Fruit fly (Drosophila melanogaster) whole organism, embryonic: Measurements from ENCODE around the gene CG8349.

Experiments used
- Abd-B ChIP-seq: fragments of 200-800 bp; sonication (Bioruptor generic); optimal IDR thresholded peaks from 2 replicates; lab custom pipeline; 2018; ENCODE audit warnings: missing biosample characterization, mild to moderate bottlenecking, missing genetic modification characterization, moderate library complexity
- Asciz ChIP-seq: fragments of 200-800 bp; sonication (Bioruptor generic); optimal IDR thresholded peaks from 2 replicates; lab custom pipeline; 2017; ENCODE audit warnings: missing biosample characterization, mild to moderate bottlenecking, missing genetic modification characterization, missing genetic modification reagents
- CG10147 ChIP-seq: fragments of 200-800 bp; sonication (Bioruptor generic); optimal IDR thresholded peaks from 2 replicates; lab custom pipeline; 2019; ENCODE audit warnings: missing biosample characterization, mild to moderate bottlenecking, missing genetic modification characterization, moderate library complexity
- CG11695 ChIP-seq: fragments of 200-800 bp; sonication (Bioruptor generic); IDR thresholded peaks from 3 replicates; pipeline ENCODE4 v1.3.6; 2022; ENCODE audit warnings: missing biosample characterization, missing genetic modification characterization
- CG12236 ChIP-seq: fragments of 200-800 bp; sonication (Bioruptor generic); optimal IDR thresholded peaks from 2 replicates; lab custom pipeline; 2016; ENCODE audit warnings: missing biosample characterization, missing genetic modification characterization
- CG12659 ChIP-seq: fragments of 200-800 bp; sonication (Bioruptor generic); optimal IDR thresholded peaks from 3 replicates; lab custom pipeline; 2017; ENCODE audit warnings: mild to moderate bottlenecking, missing biosample characterization, missing genetic modification reagents, missing genetic modification characterization
- CG16779 ChIP-seq: fragments of 200-800 bp; sonication (Bioruptor generic); IDR thresholded peaks from 2 replicates; pipeline ENCODE4 v1.3.6; 2022; ENCODE audit warnings: missing biosample characterization, missing genetic modification characterization
- CG16863 ChIP-seq: fragments of 200-800 bp; sonication (Bioruptor generic); optimal IDR thresholded peaks from 3 replicates; lab custom pipeline; 2016; ENCODE audit warnings: missing biosample characterization, missing genetic modification characterization
- CG17802 ChIP-seq: fragments of 200-800 bp; sonication (Bioruptor generic); optimal IDR thresholded peaks from 2 replicates; lab custom pipeline; 2018; ENCODE audit warnings: missing biosample characterization, mild to moderate bottlenecking, missing genetic modification characterization, moderate library complexity
- CG18011 ChIP-seq: fragments of 200-800 bp; sonication (Bioruptor generic); optimal IDR thresholded peaks from 2 replicates; lab custom pipeline; 2017; ENCODE audit warnings: missing biosample characterization, missing genetic modification characterization, mild to moderate bottlenecking, moderate library complexity, missing genotype
- CG3726 ChIP-seq: fragments of 200-800 bp; sonication (Bioruptor generic); IDR thresholded peaks from 3 replicates; pipeline ENCODE4, ENCODE4 v1.3.6; 2022; ENCODE audit warnings: missing biosample characterization, missing genetic modification characterization
- CG43689 ChIP-seq: fragments of 200-800 bp; sonication (Bioruptor generic); IDR thresholded peaks from 2 replicates; pipeline ENCODE4 v1.3.6; 2022; ENCODE audit warnings: missing biosample characterization, missing genetic modification characterization
- CG6254 ChIP-seq: fragments of 200-800 bp; sonication (Bioruptor generic); optimal IDR thresholded peaks from 3 replicates; lab custom pipeline; 2017; ENCODE audit warnings: mild to moderate bottlenecking, missing biosample characterization, missing genetic modification reagents, missing genetic modification characterization
- CG6765 ChIP-seq: fragments of 200-800 bp; sonication (Bioruptor generic); optimal IDR thresholded peaks from 3 replicates; lab custom pipeline; 2017; ENCODE audit warnings: missing biosample characterization, mild to moderate bottlenecking, missing genetic modification characterization
- CG7963 ChIP-seq: fragments of 200-800 bp; sonication (Bioruptor generic); IDR thresholded peaks from 3 replicates; pipeline ENCODE4 v1.3.6; 2022; ENCODE audit warnings: missing biosample characterization, missing genetic modification characterization; ENCODE audit not compliant: partially characterized antibody
- CG8388 ChIP-seq: fragments of 200-800 bp; sonication (Bioruptor generic); optimal IDR thresholded peaks from 2 replicates; lab custom pipeline; 2019; ENCODE audit warnings: missing biosample characterization, mild to moderate bottlenecking, missing genetic modification characterization, moderate library complexity
- CG8765 ChIP-seq: fragments of 200-800 bp; sonication (Bioruptor generic); IDR thresholded peaks from 2 replicates; pipeline ENCODE4 v1.3.6; 2022; ENCODE audit warnings: missing biosample characterization, missing genetic modification characterization
- CG9876 ChIP-seq: fragments of 200-800 bp; sonication (Bioruptor generic); optimal IDR thresholded peaks from 2 replicates; lab custom pipeline; 2016; ENCODE audit warnings: missing biosample characterization, missing genetic modification characterization
- D ChIP-seq, 2 experiments: fragments of 200-800 bp in 1 of 2; fragments of >200 bp in 1 of 2; sonication (Bioruptor generic) in 1 of 2; optimal IDR thresholded peaks; 2 replicates in 1 of 2; 3 replicates in 1 of 2; lab custom pipeline; 2017; ENCODE audit warnings: mild to moderate bottlenecking in 1 of 2, missing biosample characterization in 1 of 2, missing genetic modification characterization in 1 of 2, missing genetic modification reagents in 1 of 2
- Dad ChIP-seq: fragments of 200-800 bp; sonication (Bioruptor generic); optimal IDR thresholded peaks from 3 replicates; lab custom pipeline; 2016; ENCODE audit warnings: missing biosample characterization, missing genetic modification characterization
- Dip3 ChIP-seq: fragments of 200-800 bp; sonication (Bioruptor generic); optimal IDR thresholded peaks from 3 replicates; lab custom pipeline; 2016; ENCODE audit warnings: missing biosample characterization, missing genetic modification characterization
- E2f2 ChIP-seq: fragments of 200-800 bp; sonication (Bioruptor generic); IDR thresholded peaks from 2 replicates; pipeline ENCODE4 v1.3.6; 2022; ENCODE audit warnings: missing biosample characterization, missing genetic modification characterization
- Gug ChIP-seq: fragments of 200-800 bp; sonication (Bioruptor generic); IDR thresholded peaks from 4 replicates; pipeline ENCODE4 v1.3.6; 2022; ENCODE audit warnings: missing biosample characterization, missing genetic modification characterization
- Kr ChIP-seq: fragments of 200-800 bp; sonication (Bioruptor generic); optimal IDR thresholded peaks from 2 replicates; lab custom pipeline; 2017; ENCODE audit warnings: missing biosample characterization, mild to moderate bottlenecking, missing genetic modification characterization
- Lpt ChIP-seq: fragments of >200 bp; optimal IDR thresholded peaks from 2 replicates; lab custom pipeline; 2018; ENCODE audit warnings: missing biosample characterization, missing genetic modification characterization
- NC2α ChIP-seq: fragments of 200-800 bp; sonication (Bioruptor generic); optimal IDR thresholded peaks from 2 replicates; lab custom pipeline; 2016; ENCODE audit warnings: missing biosample characterization, missing genetic modification characterization
- NK7.1 ChIP-seq: fragments of 200-800 bp; sonication (Bioruptor generic); optimal IDR thresholded peaks from 3 replicates; lab custom pipeline; 2016; ENCODE audit warnings: missing biosample characterization, missing genetic modification characterization
- Pdp1 ChIP-seq, 2 experiments: fragments of 200-800 bp; sonication (Bioruptor generic); optimal IDR thresholded peaks; 3 replicates each; lab custom pipeline; 2016; ENCODE audit warnings: missing biosample characterization in 2 of 2, missing genetic modification characterization in 2 of 2, mild to moderate bottlenecking in 1 of 2, moderate library complexity in 1 of 2
- ase ChIP-seq: fragments of 200-800 bp; sonication (Bioruptor generic); IDR thresholded peaks from 3 replicates; pipeline ENCODE4 v1.3.6; 2022; ENCODE audit warnings: missing biosample characterization, missing genetic modification characterization
- br ChIP-seq: fragments of >200 bp; optimal IDR thresholded peaks from 2 replicates; lab custom pipeline; 2017
- bsh ChIP-seq, 2 experiments: fragments of 200-800 bp; sonication (Bioruptor generic); optimal IDR thresholded peaks; 2 replicates each; lab custom pipeline; 2017 to 2018; ENCODE audit warnings: mild to moderate bottlenecking in 2 of 2, missing biosample characterization in 2 of 2, missing genetic modification characterization in 2 of 2, moderate library complexity in 1 of 2
- btn ChIP-seq: fragments of 200-800 bp; sonication (Bioruptor generic); optimal IDR thresholded peaks from 2 replicates; lab custom pipeline; 2016; ENCODE audit warnings: missing biosample characterization, missing genetic modification characterization
- chm ChIP-seq: fragments of 200-800 bp; sonication (Bioruptor generic); IDR thresholded peaks from 2 replicates; pipeline ENCODE4 v1.3.6; 2022; ENCODE audit warnings: missing biosample characterization, missing genetic modification characterization
- croc ChIP-seq: fragments of 200-800 bp; sonication (Bioruptor generic); conservative IDR thresholded peaks from 3 replicates; pipeline ENCODE4 v1.3.6; 2022; ENCODE audit warnings: missing biosample characterization, missing genetic modification characterization
- crp ChIP-seq, 2 experiments: fragments of 200-800 bp; sonication (Bioruptor generic); optimal IDR thresholded peaks; 2 replicates in 1 of 2; 3 replicates in 1 of 2; lab custom pipeline; 2017; ENCODE audit warnings: missing biosample characterization in 2 of 2, missing genetic modification characterization in 2 of 2, mild to moderate bottlenecking in 1 of 2, moderate library complexity in 1 of 2
- ems ChIP-seq: fragments of 200-800 bp; sonication (Bioruptor generic); optimal IDR thresholded peaks from 3 replicates; lab custom pipeline; 2016; ENCODE audit warnings: missing biosample characterization, missing genetic modification characterization
- gem ChIP-seq: fragments of 200-800 bp; sonication (Bioruptor generic); optimal IDR thresholded peaks from 2 replicates; lab custom pipeline; 2019; ENCODE audit warnings: missing biosample characterization, mild to moderate bottlenecking, missing genetic modification characterization, moderate library complexity
- grn ChIP-seq: fragments of 200-800 bp; sonication (Bioruptor generic); optimal IDR thresholded peaks from 3 replicates; lab custom pipeline; 2017; ENCODE audit warnings: missing biosample characterization, missing genetic modification characterization
- gsb-n ChIP-seq: fragments of 200-800 bp; sonication (Bioruptor generic); optimal IDR thresholded peaks from 3 replicates; lab custom pipeline; 2018; ENCODE audit warnings: missing biosample characterization, mild to moderate bottlenecking, missing genetic modification characterization
- hbn ChIP-seq: fragments of 200-800 bp; sonication (Bioruptor generic); IDR thresholded peaks from 2 replicates; pipeline ENCODE4 v1.3.6; 2022; ENCODE audit warnings: missing biosample characterization, missing genetic modification characterization; ENCODE audit not compliant: partially characterized antibody
- inv ChIP-seq: fragments of 200-800 bp; sonication (Bioruptor generic); IDR thresholded peaks from 2 replicates; pipeline ENCODE4 v1.3.6; 2022; ENCODE audit warnings: missing biosample characterization, missing genetic modification characterization; ENCODE audit not compliant: partially characterized antibody
- jing ChIP-seq: fragments of 200-800 bp; sonication (Bioruptor generic); optimal IDR thresholded peaks from 2 replicates; lab custom pipeline; 2018; ENCODE audit warnings: missing biosample characterization, mild to moderate bottlenecking, missing genetic modification characterization
- klu ChIP-seq: fragments of 200-800 bp; sonication (Bioruptor generic); IDR thresholded peaks from 2 replicates; pipeline ENCODE4 v1.3.6; 2022; ENCODE audit warnings: missing biosample characterization, missing genetic modification characterization
- mam ChIP-seq: fragments of 200-800 bp; sonication (Bioruptor generic); optimal IDR thresholded peaks from 3 replicates; lab custom pipeline; 2016; ENCODE audit warnings: missing biosample characterization, missing genetic modification characterization
- mld ChIP-seq: fragments of 200-800 bp; sonication (Bioruptor generic); IDR thresholded peaks from 3 replicates; pipeline ENCODE4 v1.3.6; 2022; ENCODE audit warnings: missing biosample characterization, missing genetic modification characterization; ENCODE audit not compliant: partially characterized antibody
- repo ChIP-seq: fragments of 200-800 bp; sonication (Bioruptor generic); optimal IDR thresholded peaks from 2 replicates; lab custom pipeline; 2016; ENCODE audit warnings: missing biosample characterization, missing genetic modification characterization
- sug ChIP-seq: fragments of 200-800 bp; optimal IDR thresholded peaks from 2 replicates; lab custom pipeline; 2019; ENCODE audit warnings: missing biosample characterization, mild to moderate bottlenecking, missing genetic modification characterization, moderate library complexity
- tll ChIP-seq, 2 experiments: fragments of 200-800 bp in 1 of 2; fragments of >200 bp in 1 of 2; sonication (Bioruptor generic) in 1 of 2; optimal IDR thresholded peaks; 2 replicates each; lab custom pipeline; 2017 to 2019; ENCODE audit warnings: missing biosample characterization in 2 of 2, missing genetic modification characterization in 2 of 2, mild to moderate bottlenecking in 1 of 2, moderate library complexity in 1 of 2
- zfh1 ChIP-seq: fragments of 200-800 bp; sonication (Bioruptor generic); IDR thresholded peaks from 3 replicates; pipeline ENCODE4 v1.3.6; 2022; ENCODE audit warnings: missing biosample characterization, missing genetic modification characterization

CG8349 gene

dm6 chr2L:8204366-8204765 is 11.3 kb upstream of the CG8349 start:
- TF ChIP-seq Kr (GFP tag; lab: Kevin White, UChicago) (no peak), bsh (GFP tag; optimal IDR thresholded peaks at IDR 0.05; lab: Kevin White, UChicago) (no peak), CG12659 (no peak), Dip3 (GFP tag; lab: Kevin White, UChicago) (no peak), NK7.1 (no peak), CG8765 (GFP tag; lab: Robert Waterston, UW) (no peak), ase (GFP tag; lab: Robert Waterston, UW) (0 out of 3 replicates have a peak, but pooled peaks have one; percentile 10), mld (GFP tag; lab: Robert Waterston, UW) (peak; percentile 32; the same call in 1 of the 3 replicates), croc (no peak), CG18011 (GFP tag; lab: Kevin White, UChicago) (no peak), CG16863 (GFP tag; lab: Kevin White, UChicago) (no peak), gsb-n (no peak), CG3726 (GFP tag; lab: Robert Waterston, UW) (no peak), Pdp1 (GFP tag; optimal IDR thresholded peaks at IDR 0.05; lab: Kevin White, UChicago) (peak in 1 of 2 experiments; percentile 78), CG16779 (GFP tag; lab: Robert Waterston, UW) (no peak), CG8388 (GFP tag; lab: Kevin White, UChicago) (no peak), CG12236 (no peak), sug (tag; lab: Kevin White, UChicago) (no peak)

dm6 chr2L:8204996-8205567 is 10.6 kb upstream of the CG8349 start, which contains the start of gene SLC5A11:
Gene SLC5A11 (minus strand): TSS chr2L:8205132.
- peak; percentile 95 for TF ChIP-seq CG6765 (GFP tag; lab: Kevin White, UChicago)
- TF ChIP-seq ems (GFP tag; lab: Kevin White, UChicago) = peak; percentile 99
- peak; percentile 99 for TF ChIP-seq Abd-B (GFP tag; lab: Kevin White, UChicago)
- TF ChIP-seq btn (GFP tag; lab: Kevin White, UChicago) = peak; percentile 93
- TF ChIP-seq hbn (GFP tag; lab: Robert Waterston, UW) = no peak
- TF ChIP-seq CG43689 = peak; percentile 88
- peak; percentile 98 for TF ChIP-seq gem (tag; lab: Kevin White, UChicago)
- TF ChIP-seq CG9876 (GFP tag; lab: Kevin White, UChicago) = peak; percentile 54
- TF ChIP-seq chm (GFP tag; lab: Robert Waterston, UW) = peak; percentile 98
- peak; percentile 96 for TF ChIP-seq repo
- TF ChIP-seq zfh1 = peak; percentile 94
- peak; percentile 100 for TF ChIP-seq CG10147
- TF ChIP-seq inv = no peak
- peak; percentile 95 for TF ChIP-seq mam
- TF ChIP-seq klu (GFP tag; lab: Robert Waterston, UW) = peak; percentile 94
- peak; percentile 61 for TF ChIP-seq CG17802
- TF ChIP-seq CG7963 (GFP tag; lab: Robert Waterston, UW) = no peak
- peak; percentile 96 for TF ChIP-seq Asciz (GFP tag; lab: Kevin White, UChicago)
- peak in 1 of 2 experiments; percentile 71 for TF ChIP-seq crp (GFP tag; optimal IDR thresholded peaks at IDR 0.05; lab: Kevin White, UChicago)
- TF ChIP-seq CG6254 (GFP tag; lab: Kevin White, UChicago) = peak; percentile 89
- peak; percentile 99 for TF ChIP-seq jing (GFP tag; lab: Kevin White, UChicago)
- TF ChIP-seq grn = peak; percentile 97
- TF ChIP-seq Gug (GFP tag; lab: Robert Waterston, UW) = peak; percentile 87
- peak; percentile 75 for TF ChIP-seq E2f2 (GFP tag; lab: Robert Waterston, UW)
- peak in 1 of 2 experiments; percentile 80 for TF ChIP-seq tll (GFP tag; optimal IDR thresholded peaks at IDR 0.05; lab: Kevin White, UChicago)
- TF ChIP-seq Dad = peak; percentile 99
- peak; percentile 22 for TF ChIP-seq NC2α
- TF ChIP-seq br (lab: Kevin White, UChicago) = no peak
- peak; percentile 88 for TF ChIP-seq CG16779 (GFP tag; lab: Robert Waterston, UW)
- TF ChIP-seq D (optimal IDR thresholded peaks at IDR 0.05; lab: Kevin White, UChicago) = no peak
- peak; percentile 98 for TF ChIP-seq D (GFP tag; optimal IDR thresholded peaks at IDR 0.05; lab: Kevin White, UChicago)
- TF ChIP-seq CG11695 (GFP tag; lab: Robert Waterston, UW) = peak; percentile 100
- no peak for TF ChIP-seq Lpt (GFP tag; lab: Kevin White, UChicago)
